Worm (Caenorhabditis elegans) whole organism, young adult: ENCODE data around the gene unc-42.
A peak's percentile ranks its signal among the peaks of the same experiment; 100 is the strongest.

Source experiments
- B0035.1 ChIP-seq: sonication (generic microtip); optimal IDR thresholded peaks from 2 replicates; lab custom pipeline; 2016; ENCODE audit warnings: missing genetic modification characterization, mild to moderate bottlenecking, missing compliant biosample characterization, missing genotype, missing genetic modification reagents
- C06A6.2 ChIP-seq: fragments of 200-800 bp; sonication (Bioruptor generic); conservative IDR thresholded peaks from 2 replicates; pipeline ENCODE4 v1.3.6; 2022; ENCODE audit warnings: missing genetic modification characterization, missing compliant biosample characterization
- D2030.7 ChIP-seq: fragments of 200-800 bp; sonication (Bioruptor generic); IDR thresholded peaks from 2 replicates; pipeline ENCODE4 v1.3.6; 2022; ENCODE audit warnings: missing genetic modification reagents, missing genetic modification characterization, missing compliant biosample characterization
- F10E7.11 ChIP-seq: sonication (generic microtip); optimal IDR thresholded peaks from 2 replicates; lab custom pipeline; 2017; ENCODE audit warnings: mild to moderate bottlenecking, missing genetic modification characterization, moderate library complexity, missing compliant biosample characterization
- F23B12.7 ChIP-seq: sonication (generic microtip); optimal IDR thresholded peaks from 2 replicates; lab custom pipeline; 2017; ENCODE audit warnings: missing genetic modification characterization, mild to moderate bottlenecking, missing compliant biosample characterization, antibody characterized with exemption, moderate library complexity; ENCODE audit not compliant: insufficient read depth
- F33H1.4 ChIP-seq: fragments of 200-800 bp; sonication (Bioruptor generic); IDR thresholded peaks from 2 replicates; pipeline ENCODE4 v1.3.6; 2022; ENCODE audit warnings: missing genetic modification reagents, missing genetic modification characterization, missing compliant biosample characterization
- F37B4.10 ChIP-seq: fragments of 200-800 bp; sonication (Bioruptor generic); IDR thresholded peaks from 2 replicates; pipeline ENCODE4 v1.3.6; 2022; ENCODE audit warnings: missing genetic modification characterization, missing compliant biosample characterization
- F49E8.2 ChIP-seq: sonication (generic microtip); optimal IDR thresholded peaks from 3 replicates; lab custom pipeline; 2017; ENCODE audit warnings: missing genetic modification characterization, mild to moderate bottlenecking, missing compliant biosample characterization, antibody characterized with exemption, moderate library complexity; ENCODE audit not compliant: insufficient read depth
- Y53G8AR.9 ChIP-seq: fragments of 200-800 bp; sonication (Bioruptor generic); conservative IDR thresholded peaks from 2 replicates; pipeline ENCODE4 v1.3.6; 2022; ENCODE audit warnings: missing genetic modification reagents, missing genetic modification characterization, missing compliant biosample characterization
- Y79H2A.3 ChIP-seq: fragments of 200-800 bp; sonication (Bioruptor generic); conservative IDR thresholded peaks from 2 replicates; pipeline ENCODE4 v1.3.6; 2022; ENCODE audit warnings: missing genetic modification reagents, missing genetic modification characterization, missing compliant biosample characterization
- Y95B8A.8 ChIP-seq: fragments of 200-800 bp; sonication (Bioruptor generic); IDR thresholded peaks from 2 replicates; pipeline ENCODE4 v1.3.6; 2022; ENCODE audit warnings: missing genetic modification reagents, missing genetic modification characterization, missing compliant biosample characterization
- ama-1 ChIP-seq, 3 experiments: fragments of 150-350 bp in 1 of 3; sonication (generic microtip) in 2 of 3; optimal IDR thresholded peaks; 2 replicates each; lab custom pipeline; 2014 to 2018; ENCODE audit warnings: missing biosample characterization in 2 of 3, missing genetic modification characterization in 2 of 3, missing genetic modification reagents in 2 of 3
- aptf-2 ChIP-seq: fragments of 200-800 bp; sonication (Bioruptor generic); conservative IDR thresholded peaks from 2 replicates; pipeline ENCODE4 v1.3.6; 2022; ENCODE audit warnings: missing genetic modification reagents, missing genetic modification characterization, missing compliant biosample characterization
- attf-3 ChIP-seq: fragments of 200-800 bp; sonication (Bioruptor generic); conservative IDR thresholded peaks from 2 replicates; pipeline ENCODE4 v1.3.6; 2022; ENCODE audit warnings: missing genetic modification reagents, missing genetic modification characterization, missing compliant biosample characterization
- attf-5 ChIP-seq: fragments of 200-800 bp; sonication (Bioruptor generic); optimal IDR thresholded peaks from 2 replicates; lab custom pipeline; 2018; ENCODE audit warnings: mild to moderate bottlenecking, missing genetic modification characterization, missing compliant biosample characterization
- cebp-1 ChIP-seq, 2 experiments: fragments of 200-800 bp in 1 of 2; sonication (Bioruptor generic) in 1 of 2; sonication (generic microtip) in 1 of 2; IDR thresholded peaks in 1 of 2; optimal IDR thresholded peaks in 1 of 2; 2 replicates each; pipeline versions ENCODE4 v1.3.6 to Lab custom; 2017 to 2022; ENCODE audit warnings: missing compliant biosample characterization in 2 of 2, missing genetic modification characterization in 2 of 2, mild to moderate bottlenecking in 1 of 2, missing genetic modification reagents in 1 of 2, moderate library complexity in 1 of 2
- ceh-100 ChIP-seq: fragments of 200-800 bp; sonication (Bioruptor generic); IDR thresholded peaks from 2 replicates; pipeline ENCODE4 v1.3.6; 2022; ENCODE audit warnings: missing genetic modification reagents, missing genetic modification characterization, missing compliant biosample characterization
- egrh-3 ChIP-seq: fragments of 200-800 bp; sonication (Bioruptor generic); IDR thresholded peaks from 2 replicates; pipeline ENCODE4 v1.3.6; 2022; ENCODE audit warnings: missing genetic modification reagents, missing genetic modification characterization, missing compliant biosample characterization
- ekl-4 ChIP-seq: fragments of 200-800 bp; sonication (Bioruptor generic); IDR thresholded peaks from 2 replicates; pipeline ENCODE4 v1.3.6; 2022; ENCODE audit warnings: missing genetic modification reagents, missing genetic modification characterization, missing compliant biosample characterization
- fkh-3 ChIP-seq: sonication (generic microtip); optimal IDR thresholded peaks from 2 replicates; lab custom pipeline; 2016; ENCODE audit warnings: mild to moderate bottlenecking, missing genetic modification characterization, missing compliant biosample characterization
- him-1 ChIP-seq: sonication (generic microtip); optimal IDR thresholded peaks from 2 replicates; lab custom pipeline; 2016; ENCODE audit warnings: missing genotype, missing genetic modification reagents, missing genetic modification characterization, missing compliant biosample characterization
- hrde-1 ChIP-seq: sonication (generic microtip); optimal IDR thresholded peaks from 2 replicates; lab custom pipeline; 2016; ENCODE audit warnings: missing genetic modification characterization, mild to moderate bottlenecking, missing compliant biosample characterization, moderate library complexity, missing genotype, missing genetic modification reagents, borderline replicate concordance
- lin-35 ChIP-seq, 3 experiments: fragments of 150-350 bp in 2 of 3; sonication (generic microtip) in 1 of 3; optimal IDR thresholded peaks; 2 replicates each; lab custom pipeline; 2014 to 2018; ENCODE audit warnings: missing biosample characterization in 3 of 3, missing genetic modification characterization in 3 of 3, missing genetic modification reagents in 3 of 3
- lin-40 ChIP-seq: sonication (generic microtip); optimal IDR thresholded peaks from 2 replicates; lab custom pipeline; 2016; ENCODE audit warnings: missing genetic modification characterization, mild to moderate bottlenecking, missing compliant biosample characterization, missing genotype, missing genetic modification reagents
- lir-1 ChIP-seq: fragments of 200-800 bp; sonication (Bioruptor generic); conservative IDR thresholded peaks from 2 replicates; pipeline ENCODE4 v1.3.6; 2022; ENCODE audit warnings: missing genetic modification reagents, missing genetic modification characterization, missing compliant biosample characterization
- lsl-1 ChIP-seq: fragments of 200-800 bp; sonication (Bioruptor generic); optimal IDR thresholded peaks from 2 replicates; lab custom pipeline; 2018; ENCODE audit warnings: mild to moderate bottlenecking, missing genetic modification characterization, moderate library complexity, missing compliant biosample characterization
- lsy-27 ChIP-seq: sonication (generic microtip); optimal IDR thresholded peaks from 2 replicates; lab custom pipeline; 2017; ENCODE audit warnings: missing genetic modification characterization, mild to moderate bottlenecking, missing compliant biosample characterization, antibody characterized with exemption, missing genotype, borderline replicate concordance; ENCODE audit not compliant: insufficient read depth
- mcd-1 ChIP-seq: fragments of 200-800 bp; sonication (Bioruptor generic); IDR thresholded peaks from 2 replicates; pipeline ENCODE4 v1.3.6; 2022; ENCODE audit warnings: missing genetic modification reagents, missing genetic modification characterization, missing compliant biosample characterization
- mes-4 ChIP-seq: sonication (generic microtip); optimal IDR thresholded peaks from 2 replicates; lab custom pipeline; 2016; ENCODE audit warnings: missing genotype, missing genetic modification characterization, missing compliant biosample characterization
- mxl-1 ChIP-seq: sonication (generic microtip); optimal IDR thresholded peaks from 2 replicates; lab custom pipeline; 2016; ENCODE audit warnings: missing genetic modification characterization, missing compliant biosample characterization
- nhr-27 ChIP-seq: fragments of 200-800 bp; sonication (Bioruptor generic); optimal IDR thresholded peaks from 2 replicates; lab custom pipeline; 2018; ENCODE audit warnings: mild to moderate bottlenecking, missing genetic modification characterization, moderate library complexity, missing compliant biosample characterization
- nhr-80 ChIP-seq: sonication (generic microtip); optimal IDR thresholded peaks from 2 replicates; lab custom pipeline; 2016; ENCODE audit warnings: missing genetic modification characterization, missing compliant biosample characterization
- nhr-90 ChIP-seq: sonication (generic microtip); optimal IDR thresholded peaks from 2 replicates; lab custom pipeline; 2016; ENCODE audit warnings: missing genotype, mild to moderate bottlenecking, missing genetic modification characterization, missing compliant biosample characterization
- rec-8 ChIP-seq, 2 experiments: sonication (generic microtip); optimal IDR thresholded peaks; 2 replicates each; lab custom pipeline; 2016; ENCODE audit warnings: mild to moderate bottlenecking in 2 of 2, missing genetic modification characterization in 2 of 2, missing genetic modification reagents in 2 of 2, missing genotype in 2 of 2, missing biosample characterization in 1 of 2, missing compliant biosample characterization in 1 of 2, moderate library complexity in 1 of 2
- repo-1 ChIP-seq: sonication (generic microtip); optimal IDR thresholded peaks from 2 replicates; lab custom pipeline; 2017; ENCODE audit warnings: mild to moderate bottlenecking, missing genetic modification characterization, missing compliant biosample characterization
- sdz-38 ChIP-seq: sonication (generic microtip); optimal IDR thresholded peaks from 2 replicates; lab custom pipeline; 2016; ENCODE audit warnings: missing genotype, missing genetic modification characterization, missing compliant biosample characterization
- snpc-1.3 ChIP-seq: sonication (generic microtip); optimal IDR thresholded peaks from 2 replicates; lab custom pipeline; 2017; ENCODE audit warnings: missing genetic modification characterization, mild to moderate bottlenecking, missing compliant biosample characterization, antibody characterized with exemption, moderate library complexity, missing genotype, missing genetic modification reagents; ENCODE audit not compliant: insufficient read depth
- somi-1 ChIP-seq: fragments of 200-800 bp; sonication (Bioruptor generic); optimal IDR thresholded peaks from 2 replicates; lab custom pipeline; 2018; ENCODE audit warnings: mild to moderate bottlenecking, missing genetic modification characterization, missing compliant biosample characterization
- tbp1 ChIP-seq: fragments of 200-800 bp; sonication (Bioruptor generic); optimal IDR thresholded peaks from 2 replicates; lab custom pipeline; 2018; ENCODE audit warnings: mild to moderate bottlenecking, missing genetic modification characterization, missing compliant biosample characterization
- xnd-1 ChIP-seq: sonication (generic microtip); optimal IDR thresholded peaks from 2 replicates; lab custom pipeline; 2016; ENCODE audit warnings: missing genotype, missing genetic modification reagents, missing genetic modification characterization, missing compliant biosample characterization
- zim-3 ChIP-seq: sonication (generic microtip); optimal IDR thresholded peaks from 2 replicates; lab custom pipeline; 2017; ENCODE audit warnings: mild to moderate bottlenecking, missing genetic modification characterization, moderate library complexity, missing compliant biosample characterization
- ztf-25 ChIP-seq: fragments of 200-800 bp; sonication (Bioruptor generic); IDR thresholded peaks from 2 replicates; pipeline ENCODE4 v1.3.6; 2022; ENCODE audit warnings: missing genetic modification reagents, missing genetic modification characterization, missing compliant biosample characterization
- ztf-3 ChIP-seq: fragments of 200-800 bp; sonication (Bioruptor generic); optimal IDR thresholded peaks from 2 replicates; lab custom pipeline; 2018; ENCODE audit warnings: mild to moderate bottlenecking, missing genetic modification characterization, missing compliant biosample characterization

The unc-42 gene

ce11 chrV:9789657-9790261, 20.6 kb upstream of the unc-42 start, which contains the start of gene ztf-7 (continued):
- peak; percentile 8 for TF ChIP-seq nhr-27 (tag; lab: Kevin White, UChicago)
- peak; percentile 82 for TF ChIP-seq ceh-100
- TF ChIP-seq attf-5 (GFP tag; lab: Kevin White, UChicago) = peak; percentile 97
- no peak for TF ChIP-seq mes-4 (tag; lab: Kevin White, UChicago)
- TF ChIP-seq Y79H2A.3 (GFP tag; lab: Robert Waterston, UW) = no peak
- TF ChIP-seq, all 124 proteins: peak for 74

- TF ChIP-seq ama-1 (optimal IDR thresholded peaks at IDR 0.05; lab: Kevin White, UChicago) (peak; percentile 72), ama-1 (GFP tag; optimal IDR thresholded peaks at IDR 0.05; lab: Kevin White, UChicago) (peak; percentile 14 to 36), rec-8 (tag; optimal IDR thresholded peaks at IDR 0.05; lab: Kevin White, UChicago) (peak in 1 of 2 experiments; percentile 12), nhr-80 (tag; lab: Kevin White, UChicago) (no peak), F49E8.2 (tag; lab: Kevin White, UChicago) (peak; percentile 53), sdz-38 (tag; lab: Kevin White, UChicago) (no peak), repo-1 (tag; lab: Kevin White, UChicago) (peak; percentile 92), D2030.7 (GFP tag; lab: Robert Waterston, UW) (no peak), Y53G8AR.9 (GFP tag; lab: Robert Waterston, UW) (0 out of 2 replicates have a peak, but pooled peaks have one; percentile 57), attf-3 (GFP tag; lab: Robert Waterston, UW) (no peak), aptf-2 (GFP tag; lab: Robert Waterston, UW) (no peak), B0035.1 (tag; lab: Kevin White, UChicago) (peak; percentile 3), fkh-3 (tag; lab: Kevin White, UChicago) (no peak), C06A6.2 (0 out of 2 replicates have a peak, but pooled peaks have one; percentile 10), F23B12.7 (no peak), F10E7.11 (tag; lab: Kevin White, UChicago) (peak; percentile 13), tbp1 (GFP tag; lab: Kevin White, UChicago) (peak; percentile 14), lin-40 (tag; lab: Kevin White, UChicago) (no peak), lsy-27 (no peak), ztf-3 (peak; percentile 8), cebp-1 (GFP tag; IDR thresholded peaks at IDR 0.05; lab: Robert Waterston, UW) (no peak), cebp-1 (tag; optimal IDR thresholded peaks at IDR 0.05; lab: Kevin White, UChicago) (peak; percentile 54), lin-35 (GFP tag; optimal IDR thresholded peaks at IDR 0.05; lab: Kevin White, UChicago) (peak in 1 of 3 experiments; percentile 24), F33H1.4 (GFP tag; lab: Robert Waterston, UW) (no peak), ekl-4 (GFP tag; lab: Robert Waterston, UW) (peak; percentile 50; the same call in 1 of the 2 replicates), Y95B8A.8 (GFP tag; lab: Robert Waterston, UW) (no peak), xnd-1 (tag; lab: Kevin White, UChicago) (no peak), him-1 (tag; lab: Kevin White, UChicago) (no peak), snpc-1.3 (tag; lab: Kevin White, UChicago) (no peak), hrde-1 (tag; lab: Kevin White, UChicago) (no peak), nhr-90 (tag; lab: Kevin White, UChicago) (no peak), zim-3 (tag; lab: Kevin White, UChicago) (peak; percentile 52), egrh-3 (GFP tag; lab: Robert Waterston, UW) (no peak), lir-1 (GFP tag; lab: Robert Waterston, UW) (no peak; the same call in 1 of the 2 replicates), mxl-1 (tag; lab: Kevin White, UChicago) (no peak), somi-1 (no peak), F37B4.10 (GFP tag; lab: Robert Waterston, UW) (no peak), lsl-1 (GFP tag; lab: Kevin White, UChicago) (peak; percentile 12), attf-5 (GFP tag; lab: Kevin White, UChicago) (peak; percentile 41), mcd-1 (no peak), ztf-25 (GFP tag; lab: Robert Waterston, UW) (no peak)
Measured at ce11 chrV:9786721-9787131, 17.5 kb upstream of the unc-42 start, which contains the start of gene F46B6.6. Gene F46B6.6 (minus strand): TSS chrV:9786868.
